Fruit fly (Drosophila melanogaster) whole organism: ENCODE data around the gene Cyp4g15.

Experiments
- CG8478 ChIP-seq: fragments of >200 bp; optimal IDR thresholded peaks from 2 replicates; lab custom pipeline; 2018; ENCODE audit warnings: inconsistent platforms
- Dll ChIP-seq: fragments of >200 bp; optimal IDR thresholded peaks from 2 replicates; lab custom pipeline; 2017
- EcR ChIP-seq, 2 experiments: fragments of >200 bp; optimal IDR thresholded peaks; 2 replicates each; lab custom pipeline; 2017; ENCODE audit warnings: missing biosample characterization in 2 of 2, missing genetic modification characterization in 2 of 2, missing genetic modification reagents in 2 of 2
- pan ChIP-seq: fragments of >200 bp; optimal IDR thresholded peaks from 2 replicates; lab custom pipeline; 2017
- psq ChIP-seq: fragments of >200 bp; optimal IDR thresholded peaks from 2 replicates; lab custom pipeline; 2017
- usp ChIP-seq: fragments of >200 bp; optimal IDR thresholded peaks from 2 replicates; lab custom pipeline; 2017; ENCODE audit warnings: missing biosample characterization, missing genetic modification characterization, mixed read lengths

The Cyp4g15 gene

dm6 chrX:11451027-11451572 is 25.8 kb upstream of the Cyp4g15 start:
- no peak for TF ChIP-seq pan (lab: Kevin White, UChicago)
- no peak for TF ChIP-seq usp (GFP tag; lab: Kevin White, UChicago)
- TF ChIP-seq CG8478 (lab: Kevin White, UChicago), result no peak
- TF ChIP-seq EcR (GFP tag; optimal IDR thresholded peaks at IDR 0.05; lab: Kevin White, UChicago), result no peak
- TF ChIP-seq Dll (lab: Kevin White, UChicago), result no peak
- TF ChIP-seq psq (lab: Kevin White, UChicago), result no peak

- TF ChIP-seq EcR (GFP tag; optimal IDR thresholded peaks at IDR 0.05; lab: Kevin White, UChicago) (no peak), psq (lab: Kevin White, UChicago) (no peak), pan (lab: Kevin White, UChicago) (no peak), CG8478 (lab: Kevin White, UChicago) (no peak), Dll (lab: Kevin White, UChicago) (no peak), usp (GFP tag; lab: Kevin White, UChicago) (no peak)
Measured at dm6 chrX:11451630-11452029, 25.2 kb upstream of the Cyp4g15 start.

DNA sequence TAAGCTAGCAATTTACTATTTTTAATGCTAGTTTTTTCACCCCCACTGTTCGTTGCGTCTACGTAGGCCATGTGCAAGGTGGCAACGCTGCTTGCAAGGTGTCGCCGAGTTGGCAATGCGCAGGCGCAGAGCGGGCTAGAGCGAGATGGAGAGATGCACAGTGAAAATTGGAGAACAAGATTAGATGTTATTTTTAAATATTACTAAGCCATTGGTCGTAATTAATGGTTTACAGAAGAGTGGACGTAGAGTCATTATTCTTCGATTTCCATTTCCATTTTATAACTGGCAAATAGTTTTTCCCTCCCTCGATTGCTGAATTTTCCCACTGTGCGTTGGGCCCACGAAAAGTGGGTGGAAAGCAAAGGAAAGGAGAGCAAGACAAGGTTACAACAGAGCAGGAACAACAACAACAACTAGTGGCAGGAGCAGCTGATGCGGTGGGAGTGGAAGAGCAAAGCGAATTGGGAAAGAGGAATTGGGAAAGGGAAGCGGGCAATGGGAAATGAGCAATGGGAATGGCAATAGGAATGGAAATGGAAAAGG is 23.9 kb upstream of the Cyp4g15 start:
- TF ChIP-seq CG8478 (lab: Kevin White, UChicago) (no peak), pan (lab: Kevin White, UChicago) (no peak), Dll (lab: Kevin White, UChicago) (no peak), usp (GFP tag; lab: Kevin White, UChicago) (no peak), psq (lab: Kevin White, UChicago) (no peak), EcR (GFP tag; optimal IDR thresholded peaks at IDR 0.05; lab: Kevin White, UChicago) (no peak)

dm6 chrX:11453638-11454037 is 23.2 kb upstream of the Cyp4g15 start:
- TF ChIP-seq CG8478 (lab: Kevin White, UChicago), result no peak
- TF ChIP-seq pan (lab: Kevin White, UChicago), result no peak
- TF ChIP-seq Dll (lab: Kevin White, UChicago), result no peak
- no peak for TF ChIP-seq EcR (GFP tag; optimal IDR thresholded peaks at IDR 0.05; lab: Kevin White, UChicago)
- no peak for TF ChIP-seq usp (GFP tag; lab: Kevin White, UChicago)
- TF ChIP-seq psq (lab: Kevin White, UChicago), result no peak

dm6 chrX:11454189-11454882 is 22.5 kb upstream of the Cyp4g15 start, which contains the start of the genes Evi5 and HP5:
Gene Evi5 (minus strand): TSS chrX:11454386.
Gene HP5 (plus strand): TSS chrX:11454786.
- TF ChIP-seq psq (lab: Kevin White, UChicago), result no peak
- TF ChIP-seq EcR (GFP tag; optimal IDR thresholded peaks at IDR 0.05; lab: Kevin White, UChicago), result no peak
- no peak for TF ChIP-seq pan (lab: Kevin White, UChicago)
- no peak for TF ChIP-seq CG8478 (lab: Kevin White, UChicago)
- TF ChIP-seq Dll (lab: Kevin White, UChicago), result no peak
- no peak for TF ChIP-seq usp (GFP tag; lab: Kevin White, UChicago)

dm6 chrX:11457149-11457548 is 19.7 kb upstream of the Cyp4g15 start:
- TF ChIP-seq usp (GFP tag; lab: Kevin White, UChicago) (no peak), CG8478 (lab: Kevin White, UChicago) (no peak), Dll (lab: Kevin White, UChicago) (no peak), pan (lab: Kevin White, UChicago) (no peak), psq (lab: Kevin White, UChicago) (no peak)

dm6 chrX:11458912-11459836 is 17.7 kb upstream of the Cyp4g15 start, which contains the start of gene CG43155:
Gene CG43155 (plus strand): TSS chrX:11459786.
- TF ChIP-seq usp (GFP tag; lab: Kevin White, UChicago) (no peak), psq (lab: Kevin White, UChicago) (no peak), pan (lab: Kevin White, UChicago) (no peak), Dll (lab: Kevin White, UChicago) (no peak), EcR (GFP tag; optimal IDR thresholded peaks at IDR 0.05; lab: Kevin White, UChicago) (no peak), CG8478 (lab: Kevin White, UChicago) (no peak)

- TF ChIP-seq usp (GFP tag; lab: Kevin White, UChicago), result no peak
- no peak for TF ChIP-seq Dll (lab: Kevin White, UChicago)
- TF ChIP-seq psq (lab: Kevin White, UChicago), result no peak
- no peak for TF ChIP-seq CG8478 (lab: Kevin White, UChicago)
- no peak for TF ChIP-seq pan (lab: Kevin White, UChicago)
- no peak for TF ChIP-seq EcR (GFP tag; optimal IDR thresholded peaks at IDR 0.05; lab: Kevin White, UChicago)
Measured at dm6 chrX:11464047-11464446, 12.8 kb upstream of the Cyp4g15 start.

- no peak for TF ChIP-seq CG8478 (lab: Kevin White, UChicago)
- no peak for TF ChIP-seq psq (lab: Kevin White, UChicago)
- TF ChIP-seq pan (lab: Kevin White, UChicago), result no peak
- no peak for TF ChIP-seq EcR (GFP tag; optimal IDR thresholded peaks at IDR 0.05; lab: Kevin White, UChicago)
Measured at dm6 chrX:11466757-11467156, 10.1 kb upstream of the Cyp4g15 start.

DNA sequence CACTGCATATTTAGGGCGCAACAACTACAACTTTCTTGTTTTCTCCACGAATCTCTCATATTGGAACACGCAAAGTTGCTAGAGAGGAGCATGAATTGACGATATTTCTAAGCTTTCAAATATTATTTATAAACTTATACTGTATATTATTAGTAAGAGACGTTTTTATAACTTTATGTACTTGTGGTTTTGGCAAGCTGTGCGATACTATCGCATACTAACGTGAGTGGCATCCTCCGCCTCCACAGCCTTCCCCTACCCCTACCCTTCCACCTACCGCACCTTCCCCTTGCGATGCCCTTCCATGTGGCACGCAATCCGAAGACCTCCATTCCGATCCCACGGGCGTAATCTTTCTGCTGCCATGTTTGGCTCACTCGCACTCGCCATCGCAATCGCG is 8.6 kb upstream of the Cyp4g15 start:
- TF ChIP-seq psq (lab: Kevin White, UChicago) (no peak), pan (lab: Kevin White, UChicago) (no peak), CG8478 (lab: Kevin White, UChicago) (no peak), Dll (lab: Kevin White, UChicago) (no peak), EcR (GFP tag; optimal IDR thresholded peaks at IDR 0.05; lab: Kevin White, UChicago) (no peak), usp (GFP tag; lab: Kevin White, UChicago) (no peak)
